Fruit fly (Drosophila melanogaster): ENCODE measurements around the gene Lipt2.

DNA sequence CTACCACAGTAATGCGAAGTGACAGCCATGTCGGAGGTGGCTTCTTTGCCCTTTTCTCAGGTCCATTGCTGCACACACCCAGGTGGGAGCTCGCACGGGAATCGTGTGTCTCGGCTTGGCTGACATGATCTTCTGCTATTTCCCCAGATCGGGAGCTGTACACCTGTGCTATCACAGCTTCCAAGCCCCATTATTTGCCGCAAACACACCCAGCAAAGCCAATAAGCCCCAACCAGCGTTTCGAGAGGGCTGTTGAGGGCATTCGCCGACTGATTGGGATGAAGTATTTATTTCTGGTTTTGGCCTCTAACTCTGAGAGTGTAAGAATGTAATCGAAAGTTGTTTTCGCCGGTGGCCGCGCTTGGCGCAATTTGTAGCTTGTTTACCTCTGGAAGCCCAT lies 20.5 kb upstream of the Lipt2 start:
- no peak for TF ChIP-seq CG8478 (optimal IDR thresholded peaks at IDR 0.05)
- TF ChIP-seq CTCF (optimal IDR thresholded peaks at IDR 0.05) = no peak

All from S2 (cell line).